Fruit fly (Drosophila melanogaster): ENCODE data around the gene Ubc87F.

Ubc87F gene

dm6 chr3R:13715012-13715673 lies 2.8 kb downstream of the Ubc87F start, which contains the start of gene kmr (continued):
- 0 out of 2 replicates have a peak, but pooled peaks have one; percentile 43 for TF ChIP-seq unc-4 (GFP tag; IDR thresholded peaks at IDR 0.05; ENCODE audit: partially characterized antibody)
- TF ChIP-seq CG3407 (GFP tag; optimal IDR thresholded peaks at IDR 0.05) = no peak
- peak; percentile 56; the same call in 2 of the 3 replicates for TF ChIP-seq CG34224 (GFP tag; IDR thresholded peaks at IDR 0.05; ENCODE audit: partially characterized antibody)
- TF ChIP-seq Ets97D (GFP tag; optimal IDR thresholded peaks at IDR 0.05) = no peak
- TF ChIP-seq hb (GFP tag; IDR thresholded peaks at IDR 0.05; ENCODE audit: partially characterized antibody) = no peak
- no peak for TF ChIP-seq Ada2b (GFP tag; IDR thresholded peaks at IDR 0.05)
- no peak for TF ChIP-seq YL-1 (GFP tag; optimal IDR thresholded peaks at IDR 0.05)
- TF ChIP-seq tin (GFP tag; optimal IDR thresholded peaks at IDR 0.05) = no peak
- TF ChIP-seq MTF-1 (GFP tag; optimal IDR thresholded peaks at IDR 0.05; ENCODE audit: borderline replicate concordance) = peak; percentile 26
- no peak; the same call in 1 of the 2 replicates for TF ChIP-seq CG11696 (GFP tag; IDR thresholded peaks at IDR 0.05)
- peak; percentile 62 for TF ChIP-seq CG13894 (tag; optimal IDR thresholded peaks at IDR 0.05)
- TF ChIP-seq zen (tag; optimal IDR thresholded peaks at IDR 0.05) = no peak
- TF ChIP-seq D19A (tag; optimal IDR thresholded peaks at IDR 0.05) = peak; percentile 14
- peak; percentile 88; the same call in 1 of the 3 replicates for TF ChIP-seq so (GFP tag; IDR thresholded peaks at IDR 0.05)
- TF ChIP-seq Blimp-1 (GFP tag; optimal IDR thresholded peaks at IDR 0.05) = peak; percentile 11
- TF ChIP-seq CG10274 (GFP tag; optimal IDR thresholded peaks at IDR 0.05) = no peak
- TF ChIP-seq CG8478 (optimal IDR thresholded peaks at IDR 0.05) = no peak
- TF ChIP-seq Mrtf (GFP tag; IDR thresholded peaks at IDR 0.05) = no peak
- TF ChIP-seq CG12071 (GFP tag; optimal IDR thresholded peaks at IDR 0.05) = peak; percentile 64
- no peak for TF ChIP-seq ash1 (GFP tag; optimal IDR thresholded peaks at IDR 0.05)
- TF ChIP-seq Myb (GFP tag; optimal IDR thresholded peaks at IDR 0.05) = no peak
- peak; percentile 13 for TF ChIP-seq Hey (tag; optimal IDR thresholded peaks at IDR 0.05)
- TF ChIP-seq danr (GFP tag; IDR thresholded peaks at IDR 0.05) = no peak
- TF ChIP-seq ham (GFP tag; IDR thresholded peaks at IDR 0.05) = no peak
- TF ChIP-seq gcm2 (GFP tag; optimal IDR thresholded peaks at IDR 0.05) = no peak
- peak; percentile 39 for TF ChIP-seq CG1603 (tag; optimal IDR thresholded peaks at IDR 0.05)
- TF ChIP-seq mirr (GFP tag; optimal IDR thresholded peaks at IDR 0.05) = peak; percentile 58
- TF ChIP-seq CG1602 (GFP tag; optimal IDR thresholded peaks at IDR 0.05) = no peak
- no peak for TF ChIP-seq maf-S (GFP tag; optimal IDR thresholded peaks at IDR 0.05)
- TF ChIP-seq ci (GFP tag; IDR thresholded peaks at IDR 0.05) = peak; percentile 77; the same call in 2 of the 3 replicates
- TF ChIP-seq Six4 (GFP tag; optimal IDR thresholded peaks at IDR 0.05) = no peak
- TF ChIP-seq CG33213 (GFP tag; optimal IDR thresholded peaks at IDR 0.05) = peak; percentile 22
- TF ChIP-seq Oli (tag; optimal IDR thresholded peaks at IDR 0.05) = no peak
- no peak for TF ChIP-seq crc (GFP tag; optimal IDR thresholded peaks at IDR 0.05)
- TF ChIP-seq crp (GFP tag; optimal IDR thresholded peaks at IDR 0.05) = no peak
- no peak for TF ChIP-seq CG3726 (GFP tag; IDR thresholded peaks at IDR 0.05)
- no peak for TF ChIP-seq CG4730 (GFP tag; IDR thresholded peaks at IDR 0.05)
- no peak for TF ChIP-seq CG6689 (GFP tag; IDR thresholded peaks at IDR 0.05)
- no peak for TF ChIP-seq C15 (GFP tag; IDR thresholded peaks at IDR 0.05)
- TF ChIP-seq CG6254 (GFP tag; optimal IDR thresholded peaks at IDR 0.05) = peak; percentile 30
- no peak for TF ChIP-seq CG16779 (GFP tag; IDR thresholded peaks at IDR 0.05)
- no peak for TF ChIP-seq CG14710 (tag; optimal IDR thresholded peaks at IDR 0.05)
- TF ChIP-seq salm (tag; optimal IDR thresholded peaks at IDR 0.05) = peak; percentile 5
- TF ChIP-seq CG13296 (GFP tag; optimal IDR thresholded peaks at IDR 0.05) = peak; percentile 56
- TF ChIP-seq CrebB (tag; optimal IDR thresholded peaks at IDR 0.05) = peak; percentile 62
- no peak for TF ChIP-seq CG10366 (GFP tag; IDR thresholded peaks at IDR 0.05)
- TF ChIP-seq zfh1 (GFP tag; IDR thresholded peaks at IDR 0.05) = no peak; the same call in 2 of the 3 replicates
- TF ChIP-seq CG8290 (GFP tag; optimal IDR thresholded peaks at IDR 0.05) = no peak
- peak in 1 of 2 experiments; percentile 43 for TF ChIP-seq CG8290 (tag; optimal IDR thresholded peaks at IDR 0.05)
- TF ChIP-seq CG9215 (GFP tag; IDR thresholded peaks at IDR 0.05) = no peak
- peak; percentile 67 for TF ChIP-seq CG8924 (tag; optimal IDR thresholded peaks at IDR 0.05)

Measured in whole organism, embryonic.